Fruit fly (Drosophila melanogaster) whole organism, adult: ENCODE data around the gene Rbm13.

Experiments
- CG11617 ChIP-seq: fragments of 200-800 bp; sonication (Bioruptor generic); optimal IDR thresholded peaks from 2 replicates; lab custom pipeline; 2017; ENCODE audit warnings: mild to moderate bottlenecking, missing biosample characterization, missing genetic modification reagents, missing genetic modification characterization
- CG12768 ChIP-seq: fragments of 200-800 bp; sonication (Bioruptor generic); optimal IDR thresholded peaks from 2 replicates; lab custom pipeline; 2017; ENCODE audit warnings: missing biosample characterization, missing genetic modification characterization, mild to moderate bottlenecking, moderate library complexity, missing genetic modification reagents
- cnc ChIP-seq, 2 experiments: fragments of >200 bp; optimal IDR thresholded peaks; 2 replicates each; lab custom pipeline; 2017
- pad ChIP-seq: fragments of 200-800 bp; sonication (Bioruptor generic); optimal IDR thresholded peaks from 3 replicates; lab custom pipeline; 2017; ENCODE audit warnings: missing biosample characterization, missing genetic modification characterization, mild to moderate bottlenecking, moderate library complexity, missing genetic modification reagents
- tj ChIP-seq: fragments of 200-800 bp; sonication (Bioruptor generic); optimal IDR thresholded peaks from 3 replicates; lab custom pipeline; 2017; ENCODE audit warnings: missing biosample characterization, mild to moderate bottlenecking, missing genetic modification characterization, moderate library complexity

DNA sequence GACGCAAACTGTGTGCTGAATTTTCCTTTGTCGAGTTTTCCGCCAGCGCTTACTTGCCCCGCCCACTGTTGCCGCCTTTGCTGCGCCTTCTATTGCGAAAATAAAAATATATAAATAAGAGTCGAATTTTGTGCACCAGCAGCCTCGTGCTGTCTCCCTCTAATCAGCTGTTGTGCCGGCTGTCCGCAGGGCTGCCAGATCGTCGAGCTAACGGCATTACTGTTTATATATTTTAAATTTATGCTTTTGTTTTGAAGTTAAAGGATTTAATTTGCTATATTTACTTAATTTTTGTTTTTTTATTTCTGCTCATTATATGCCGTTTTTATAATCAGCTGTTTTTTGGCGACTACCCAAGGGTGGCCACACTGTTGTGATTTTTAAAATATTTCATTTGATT lies 1.4 kb upstream of the Rbm13 start, which contains the start of gene Uros1:
- TF ChIP-seq cnc (optimal IDR thresholded peaks at IDR 0.05; lab: Kevin White, UChicago), result no peak
- peak; percentile 8 for TF ChIP-seq CG11617
- TF ChIP-seq tj (GFP tag; lab: Kevin White, UChicago), result peak; percentile 20
- TF ChIP-seq pad (GFP tag; lab: Kevin White, UChicago), result no peak
- no peak for TF ChIP-seq CG12768 (GFP tag; lab: Kevin White, UChicago)
